Fruit fly (Drosophila melanogaster): Measurements from ENCODE around the gene geko.
A peak's percentile ranks its signal among the peaks of the same experiment; 100 is the strongest.

The geko gene

dm6 chr3L:18101421-18101996 lies 37.7 kb upstream of the geko start:
- no peak for TF ChIP-seq psq (GFP tag; optimal IDR thresholded peaks at IDR 0.05)
- no peak for TF ChIP-seq pan (optimal IDR thresholded peaks at IDR 0.05)
- peak; percentile 7 for TF ChIP-seq woc (GFP tag; optimal IDR thresholded peaks at IDR 0.05)
- TF ChIP-seq Hr83 (GFP tag; optimal IDR thresholded peaks at IDR 0.05; ENCODE audit: poor library complexity, severe bottlenecking) = no peak
- TF ChIP-seq HLH106 (tag; optimal IDR thresholded peaks at IDR 0.05) = no peak
- TF ChIP-seq Rel (GFP tag; optimal IDR thresholded peaks at IDR 0.05) = no peak
- no peak for TF ChIP-seq Rel (tag; optimal IDR thresholded peaks at IDR 0.05)
- TF ChIP-seq dsf (GFP tag; optimal IDR thresholded peaks at IDR 0.05; ENCODE audit: borderline replicate concordance) = no peak
- no peak for TF ChIP-seq usp (GFP tag; optimal IDR thresholded peaks at IDR 0.05)
- no peak for TF ChIP-seq dl (GFP tag; optimal IDR thresholded peaks at IDR 0.05; ENCODE audit: insufficient read depth in 1 of 2, partially characterized antibody in 2 of 2)
- TF ChIP-seq GATAd (GFP tag; optimal IDR thresholded peaks at IDR 0.05) = no peak
- peak; percentile 31 for TF ChIP-seq fru (GFP tag; optimal IDR thresholded peaks at IDR 0.05)
- no peak for TF ChIP-seq foxo (GFP tag; optimal IDR thresholded peaks at IDR 0.05)

- TF ChIP-seq GATAd (GFP tag; optimal IDR thresholded peaks at IDR 0.05) (no peak), ey (GFP tag; optimal IDR thresholded peaks at IDR 0.05) (no peak), CrebA (GFP tag; optimal IDR thresholded peaks at IDR 0.05; ENCODE audit: borderline replicate concordance) (no peak)
These were observed 37.0 kb upstream of the geko start for dm6 chr3L:18102161-18102565.

dm6 chr3L:18105343-18106020 lies 33.7 kb upstream of the geko start:
- TF ChIP-seq brk (GFP tag; optimal IDR thresholded peaks at IDR 0.05) = no peak
- TF ChIP-seq Jra (GFP tag; optimal IDR thresholded peaks at IDR 0.05) = no peak
- no peak for TF ChIP-seq sage (GFP tag; optimal IDR thresholded peaks at IDR 0.05)
- TF ChIP-seq jim (GFP tag; optimal IDR thresholded peaks at IDR 0.05) = no peak
- TF ChIP-seq Sp1 (GFP tag; optimal IDR thresholded peaks at IDR 0.05) = no peak
- TF ChIP-seq foxo (GFP tag; optimal IDR thresholded peaks at IDR 0.05) = no peak
- TF ChIP-seq dsf (GFP tag; optimal IDR thresholded peaks at IDR 0.05; ENCODE audit: borderline replicate concordance) = no peak
- no peak for TF ChIP-seq rgr (GFP tag; optimal IDR thresholded peaks at IDR 0.05)
- no peak for TF ChIP-seq GATAd (GFP tag; optimal IDR thresholded peaks at IDR 0.05)
- peak; percentile 23 for TF ChIP-seq N (GFP tag; optimal IDR thresholded peaks at IDR 0.05)
- TF ChIP-seq h (GFP tag; optimal IDR thresholded peaks at IDR 0.05) = no peak
- no peak for TF ChIP-seq Vsx2 (GFP tag; optimal IDR thresholded peaks at IDR 0.05; ENCODE audit: partially characterized antibody)
- TF ChIP-seq OdsH (GFP tag; optimal IDR thresholded peaks at IDR 0.05) = no peak
- TF ChIP-seq Dif (GFP tag; optimal IDR thresholded peaks at IDR 0.05; ENCODE audit: partially characterized antibody) = peak; percentile 55
- TF ChIP-seq fru (GFP tag; optimal IDR thresholded peaks at IDR 0.05) = peak; percentile 97
- TF ChIP-seq Myc (optimal IDR thresholded peaks at IDR 0.05) = no peak

- TF ChIP-seq Sp1 (GFP tag; optimal IDR thresholded peaks at IDR 0.05) = peak; percentile 78
- peak; percentile 58 for TF ChIP-seq h (GFP tag; optimal IDR thresholded peaks at IDR 0.05)
- peak; percentile 61 for TF ChIP-seq woc (GFP tag; optimal IDR thresholded peaks at IDR 0.05)
- TF ChIP-seq brk (GFP tag; optimal IDR thresholded peaks at IDR 0.05) = no peak
- peak; percentile 57 for TF ChIP-seq psq (GFP tag; optimal IDR thresholded peaks at IDR 0.05)
- TF ChIP-seq Abd-B (GFP tag; optimal IDR thresholded peaks at IDR 0.05) = no peak
- peak; percentile 20 for TF ChIP-seq sage (GFP tag; optimal IDR thresholded peaks at IDR 0.05)
- TF ChIP-seq CG32264 (GFP tag; optimal IDR thresholded peaks at IDR 0.05) = no peak
- no peak for TF ChIP-seq dl (GFP tag; optimal IDR thresholded peaks at IDR 0.05; ENCODE audit: insufficient read depth in 1 of 2, partially characterized antibody in 2 of 2)
- TF ChIP-seq sv (GFP tag; optimal IDR thresholded peaks at IDR 0.05) = peak; percentile 59
- TF ChIP-seq usp (GFP tag; optimal IDR thresholded peaks at IDR 0.05) = no peak
- TF ChIP-seq fru (GFP tag; optimal IDR thresholded peaks at IDR 0.05) = peak; percentile 95
- no peak for TF ChIP-seq Rel (GFP tag; optimal IDR thresholded peaks at IDR 0.05)
- peak; percentile 6 for TF ChIP-seq Rel (tag; optimal IDR thresholded peaks at IDR 0.05)
- TF ChIP-seq Myc (optimal IDR thresholded peaks at IDR 0.05) = peak; percentile 93
- peak; percentile 37 for TF ChIP-seq Dif (GFP tag; optimal IDR thresholded peaks at IDR 0.05; ENCODE audit: partially characterized antibody)
- TF ChIP-seq Hr83 (GFP tag; optimal IDR thresholded peaks at IDR 0.05; ENCODE audit: poor library complexity, severe bottlenecking) = peak; percentile 57
- no peak for TF ChIP-seq N (GFP tag; optimal IDR thresholded peaks at IDR 0.05)
- TF ChIP-seq dmrt93B (GFP tag; optimal IDR thresholded peaks at IDR 0.05) = peak; percentile 60
- no peak for TF ChIP-seq lola (GFP tag; optimal IDR thresholded peaks at IDR 0.05)
- no peak for TF ChIP-seq Jra (GFP tag; optimal IDR thresholded peaks at IDR 0.05)
- peak; percentile 52 for TF ChIP-seq ey (GFP tag; optimal IDR thresholded peaks at IDR 0.05)
- peak; percentile 74 for TF ChIP-seq CG9705 (GFP tag; optimal IDR thresholded peaks at IDR 0.05)
- TF ChIP-seq br (GFP tag; optimal IDR thresholded peaks at IDR 0.05) = peak; percentile 58
- TF ChIP-seq pan (optimal IDR thresholded peaks at IDR 0.05) = no peak
- TF ChIP-seq foxo (GFP tag; optimal IDR thresholded peaks at IDR 0.05) = peak in 1 of 2 experiments; percentile 78
- TF ChIP-seq Hnf4 (GFP tag; optimal IDR thresholded peaks at IDR 0.05) = peak; percentile 41
- TF ChIP-seq rgr (GFP tag; optimal IDR thresholded peaks at IDR 0.05) = peak; percentile 67
- TF ChIP-seq GATAd (GFP tag; optimal IDR thresholded peaks at IDR 0.05) = peak; percentile 8
- TF ChIP-seq jim (GFP tag; optimal IDR thresholded peaks at IDR 0.05) = no peak
- no peak for TF ChIP-seq Dfd (GFP tag; optimal IDR thresholded peaks at IDR 0.05)
- no peak for TF ChIP-seq Mio (GFP tag; optimal IDR thresholded peaks at IDR 0.05)
These were observed 32.9 kb upstream of the geko start, which contains the start of the genes CG13698 and mRpS26 for dm6 chr3L:18106021-18106944. TSS of gene CG13698 (minus strand) at chr3L:18106149. TSS of gene mRpS26 (plus strand) at chr3L:18106579.
